Worm (Caenorhabditis elegans) whole organism, young adult: ENCODE measurements around the gene cyp-33E3.
"Not testable (repeated sequence)": the region's sequence is repeated elsewhere in the genome, so short reads cannot be mapped to it uniquely, and the experiment has no call there.

Experiments used
- B0261.1 ChIP-seq: sonication (generic microtip); optimal IDR thresholded peaks from 2 replicates; lab custom pipeline; 2016; ENCODE audit warnings: mild to moderate bottlenecking, missing genetic modification characterization, moderate library complexity, missing compliant biosample characterization
- ama-1 ChIP-seq, 3 experiments: fragments of 150-350 bp in 1 of 3; sonication (generic microtip) in 2 of 3; optimal IDR thresholded peaks; 2 replicates each; lab custom pipeline; 2014 to 2018; ENCODE audit warnings: missing biosample characterization in 2 of 3, missing genetic modification characterization in 2 of 3, missing genetic modification reagents in 2 of 3
- madf-3 ChIP-seq: fragments of 200-800 bp; sonication (Bioruptor generic); IDR thresholded peaks from 2 replicates; pipeline ENCODE4 v1.3.6; 2022; ENCODE audit warnings: missing genetic modification reagents, missing genetic modification characterization, missing compliant biosample characterization
- rpc-1 ChIP-seq, 2 experiments: fragments of 150-350 bp in 1 of 2; sonication (generic microtip) in 1 of 2; optimal IDR thresholded peaks; 2 replicates each; lab custom pipeline; 2014 to 2018; ENCODE audit warnings: missing biosample characterization in 1 of 2, missing genetic modification characterization in 1 of 2, missing genetic modification reagents in 1 of 2, missing genotype in 1 of 2

DNA sequence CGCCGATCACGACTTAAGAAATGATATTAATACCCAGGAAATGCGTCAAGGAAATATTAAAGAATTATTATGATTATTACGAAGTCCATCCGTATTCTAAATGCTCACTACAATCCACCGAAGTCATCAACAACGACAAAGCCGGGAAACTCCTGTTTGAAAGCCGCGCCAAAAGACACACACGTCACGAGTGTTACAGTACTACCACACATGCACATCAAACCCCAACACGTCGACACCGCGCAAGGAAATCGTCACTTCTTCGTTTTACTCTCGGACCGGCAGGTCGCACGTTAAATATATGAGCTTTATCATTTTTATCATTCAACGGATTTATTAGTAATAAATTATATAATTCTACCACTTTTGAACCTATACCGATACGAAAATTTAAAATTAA is 7.3 kb upstream of the cyp-33E3 start:
- not testable (repeated sequence) for TF ChIP-seq madf-3 (GFP tag; lab: Robert Waterston, UW); rpc-1 (optimal IDR thresholded peaks at IDR 0.05; lab: Kevin White, UChicago); rpc-1 (tag; optimal IDR thresholded peaks at IDR 0.05; lab: Kevin White, UChicago); B0261.1 (tag; lab: Kevin White, UChicago); ama-1 (optimal IDR thresholded peaks at IDR 0.05; lab: Kevin White, UChicago); ama-1 (GFP tag; optimal IDR thresholded peaks at IDR 0.05; lab: Kevin White, UChicago)
